Worm (Caenorhabditis elegans): ENCODE data around the gene R02D5.6.

DNA sequence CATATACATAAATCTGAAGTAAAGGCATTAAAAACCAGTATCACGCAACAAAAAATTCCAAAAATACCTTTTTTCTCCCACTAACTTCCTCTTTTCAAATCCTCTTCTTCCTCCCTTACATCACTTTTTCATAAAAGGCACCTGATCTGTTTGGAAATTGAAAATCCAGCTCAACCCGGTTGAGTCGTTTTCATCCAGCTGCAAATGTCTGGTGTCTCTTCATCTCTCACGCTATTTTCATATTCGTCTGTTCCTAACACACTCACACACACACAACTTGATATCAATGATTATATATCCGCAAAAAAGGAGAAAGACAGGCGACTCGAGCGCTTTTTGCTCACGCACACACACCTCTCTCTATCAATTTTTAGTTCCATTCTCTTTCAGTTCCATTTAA, 14.5 kb upstream of the R02D5.6 start:
- TF ChIP-seq unc-62 (GFP tag; optimal IDR thresholded peaks at IDR 0.05) = no peak
- TF ChIP-seq skn-1 (tag; optimal IDR thresholded peaks at IDR 0.05) = no peak
- TF ChIP-seq tbx-2 (tag; optimal IDR thresholded peaks at IDR 0.05) = no peak
- no peak for TF ChIP-seq ama-1 (optimal IDR thresholded peaks at IDR 0.05)
- no peak for TF ChIP-seq pha-4 (tag; optimal IDR thresholded peaks at IDR 0.05)
- no peak for TF ChIP-seq pqm-1 (tag; optimal IDR thresholded peaks at IDR 0.05)
- no peak for TF ChIP-seq nhr-25 (tag; optimal IDR thresholded peaks at IDR 0.05)
- TF ChIP-seq fkh-10 (GFP tag; optimal IDR thresholded peaks at IDR 0.05) = no peak
- TF ChIP-seq ceh-28 (tag; optimal IDR thresholded peaks at IDR 0.05) = no peak
- TF ChIP-seq mdl-1 (tag; optimal IDR thresholded peaks at IDR 0.05) = no peak
- no peak for TF ChIP-seq nhr-67 (tag; optimal IDR thresholded peaks at IDR 0.05)
- no peak for TF ChIP-seq snpc-4 (tag; optimal IDR thresholded peaks at IDR 0.05)
